Fruit fly (Drosophila melanogaster): ENCODE measurements around the gene CG12729.
A peak's percentile ranks its signal among the peaks of the same experiment; 100 is the strongest.

The CG12729 gene

dm6 chrX:5883394-5883793, 38.3 kb downstream of the CG12729 start (continued):
- no peak for TF ChIP-seq nom (GFP tag; optimal IDR thresholded peaks at IDR 0.05)
- peak; percentile 8 for TF ChIP-seq CG4424 (GFP tag; optimal IDR thresholded peaks at IDR 0.05)
- 0 out of 2 replicates have a peak, but pooled peaks have one; percentile 10 for TF ChIP-seq Taf1 (GFP tag; IDR thresholded peaks at IDR 0.05)
- TF ChIP-seq CG8388 (GFP tag; optimal IDR thresholded peaks at IDR 0.05), result no peak
- TF ChIP-seq Max (GFP tag; optimal IDR thresholded peaks at IDR 0.05), result no peak
- TF ChIP-seq twi (tag; optimal IDR thresholded peaks at IDR 0.05), result peak; percentile 8
- TF ChIP-seq Rfx (GFP tag; IDR thresholded peaks at IDR 0.05), result peak; percentile 81
- peak; percentile 21 for TF ChIP-seq Sox102F (GFP tag; optimal IDR thresholded peaks at IDR 0.05)
- TF ChIP-seq lbe (GFP tag; optimal IDR thresholded peaks at IDR 0.05), result no peak
- peak; percentile 38; the same call in 1 of the 2 replicates for TF ChIP-seq lmd (GFP tag; IDR thresholded peaks at IDR 0.05)
- no peak for TF ChIP-seq CG1832 (GFP tag; optimal IDR thresholded peaks at IDR 0.05)
- TF ChIP-seq zf30C (GFP tag; optimal IDR thresholded peaks at IDR 0.05), result no peak
- TF ChIP-seq CG1647 (GFP tag; optimal IDR thresholded peaks at IDR 0.05), result no peak
- TF ChIP-seq sens-2 (GFP tag; IDR thresholded peaks at IDR 0.05), result no peak
- TF ChIP-seq CG3407 (GFP tag; optimal IDR thresholded peaks at IDR 0.05), result no peak
- no peak for TF ChIP-seq ab (GFP tag; optimal IDR thresholded peaks at IDR 0.05)
- TF ChIP-seq CG4404 (GFP tag; IDR thresholded peaks at IDR 0.05), result no peak
- TF ChIP-seq pita (GFP tag; optimal IDR thresholded peaks at IDR 0.05), result peak; percentile 37
- no peak for TF ChIP-seq fd64A (GFP tag; optimal IDR thresholded peaks at IDR 0.05)
- TF ChIP-seq Myb (GFP tag; optimal IDR thresholded peaks at IDR 0.05), result peak; percentile 98
- no peak for TF ChIP-seq Elba2 (GFP tag; optimal IDR thresholded peaks at IDR 0.05)
- peak; percentile 10 for TF ChIP-seq CG5245 (GFP tag; optimal IDR thresholded peaks at IDR 0.05)
- no peak for TF ChIP-seq TFAM (GFP tag; optimal IDR thresholded peaks at IDR 0.05)
- peak; percentile 60 for TF ChIP-seq CG17829 (tag; optimal IDR thresholded peaks at IDR 0.05)
- TF ChIP-seq nerfin-2 (GFP tag; IDR thresholded peaks at IDR 0.05; ENCODE audit: partially characterized antibody), result no peak
- no peak for TF ChIP-seq CG8281 (tag; optimal IDR thresholded peaks at IDR 0.05)
- no peak for TF ChIP-seq Tbp (GFP tag; optimal IDR thresholded peaks at IDR 0.05)
- no peak for TF ChIP-seq Sry-β (GFP tag; optimal IDR thresholded peaks at IDR 0.05)
- no peak for TF ChIP-seq pfk (GFP tag; optimal IDR thresholded peaks at IDR 0.05)
- no peak for TF ChIP-seq Adf1 (GFP tag; IDR thresholded peaks at IDR 0.05)
- 0 out of 2 replicates have a peak, but pooled peaks have one; percentile 33 for TF ChIP-seq MBD-R2 (GFP tag; IDR thresholded peaks at IDR 0.05)
- no peak for TF ChIP-seq Atf-2 (GFP tag; optimal IDR thresholded peaks at IDR 0.05)
- TF ChIP-seq CG1603 (tag; optimal IDR thresholded peaks at IDR 0.05), result peak; percentile 77
- no peak for TF ChIP-seq chm (GFP tag; IDR thresholded peaks at IDR 0.05)
- peak; percentile 30 for TF ChIP-seq gem (tag; optimal IDR thresholded peaks at IDR 0.05)
- TF ChIP-seq Fer1 (GFP tag; optimal IDR thresholded peaks at IDR 0.05), result peak; percentile 5
- no peak for TF ChIP-seq CG8944 (GFP tag; optimal IDR thresholded peaks at IDR 0.05)
- peak; percentile 6 for TF ChIP-seq dmrt11E (tag; optimal IDR thresholded peaks at IDR 0.05)
- TF ChIP-seq amos (GFP tag; IDR thresholded peaks at IDR 0.05; ENCODE audit: partially characterized antibody), result peak; percentile 35; the same call in 1 of the 2 replicates
- no peak for TF ChIP-seq eve (GFP tag; optimal IDR thresholded peaks at IDR 0.05)
- TF ChIP-seq CG32532 (GFP tag; IDR thresholded peaks at IDR 0.05), result peak; percentile 71
- TF ChIP-seq CkIIα-i1 (GFP tag; IDR thresholded peaks at IDR 0.05), result no peak
- no peak for TF ChIP-seq oc (tag; optimal IDR thresholded peaks at IDR 0.05)
- no peak for TF ChIP-seq CG10209 (GFP tag; optimal IDR thresholded peaks at IDR 0.05)
- no peak for TF ChIP-seq slp2 (GFP tag; optimal IDR thresholded peaks at IDR 0.05)
- no peak for TF ChIP-seq caup (GFP tag; optimal IDR thresholded peaks at IDR 0.05; ENCODE audit: severe bottlenecking)
- peak; percentile 58 for TF ChIP-seq Hmr (GFP tag; optimal IDR thresholded peaks at IDR 0.05)
- no peak for TF ChIP-seq CG34224 (GFP tag; IDR thresholded peaks at IDR 0.05; ENCODE audit: partially characterized antibody)
- no peak for TF ChIP-seq Awh (GFP tag; IDR thresholded peaks at IDR 0.05)
- peak; percentile 44 for TF ChIP-seq CG8290 (GFP tag; optimal IDR thresholded peaks at IDR 0.05)
- peak in 1 of 2 experiments; percentile 67 for TF ChIP-seq CG8290 (tag; optimal IDR thresholded peaks at IDR 0.05)
